Fruit fly (Drosophila melanogaster): ENCODE data around the gene Oatp74D.

DNA sequence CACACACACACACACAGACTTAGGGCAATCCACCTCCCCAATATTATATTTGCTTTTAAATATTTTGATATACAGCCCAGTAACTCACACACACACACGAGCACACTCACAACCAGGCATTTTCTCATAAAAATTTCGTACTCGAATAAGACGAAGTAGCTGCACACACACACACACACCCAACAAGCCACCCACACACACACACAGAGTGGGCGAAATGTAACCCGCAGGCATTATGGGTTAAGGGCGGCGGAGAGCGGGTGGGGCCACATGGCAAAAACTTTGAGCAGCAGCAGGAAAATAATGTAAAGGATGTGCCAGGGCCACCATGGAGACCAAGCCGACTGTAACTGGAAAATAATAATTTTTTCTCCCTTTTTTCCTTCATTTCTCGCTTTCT lies 45.3 kb upstream of the Oatp74D start:
- TF ChIP-seq h (optimal IDR thresholded peaks at IDR 0.05) (no peak), Myc (optimal IDR thresholded peaks at IDR 0.05) (no peak)

All from Kc167 (cell line).